Fruit fly (Drosophila melanogaster) whole organism, larva: ENCODE data around the gene vito.

Experiments used
- noc ChIP-seq: fragments of 200-800 bp; sonication (Bioruptor generic); optimal IDR thresholded peaks from 3 replicates; lab custom pipeline; 2019; ENCODE audit warnings: missing biosample characterization, mild to moderate bottlenecking, missing genetic modification characterization, moderate library complexity

vito gene

DNA sequence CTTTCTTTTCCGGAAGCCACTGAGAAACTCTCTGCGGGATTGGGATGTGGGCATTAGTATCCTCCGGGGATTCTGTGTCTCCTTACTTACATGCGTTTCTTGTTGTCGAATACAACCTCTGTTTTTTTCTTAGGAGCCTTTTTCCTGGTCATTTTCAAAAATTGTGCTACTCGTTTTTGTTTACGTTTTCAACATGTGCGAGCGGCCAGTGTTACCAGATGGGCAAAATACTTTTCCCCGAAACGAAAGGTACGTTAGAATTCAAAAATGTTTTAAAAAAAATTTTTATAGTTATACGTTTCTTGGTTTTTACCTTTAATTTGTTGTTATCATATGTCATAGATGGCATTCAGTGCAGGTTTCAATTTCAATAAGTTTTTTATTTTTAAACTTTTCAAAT is at the start of gene vito:
vito (minus strand) TSS at position 220 of the 400 bp plus-strand sequence.
- no peak for TF ChIP-seq noc (tag; lab: Kevin White, UChicago)

DNA sequence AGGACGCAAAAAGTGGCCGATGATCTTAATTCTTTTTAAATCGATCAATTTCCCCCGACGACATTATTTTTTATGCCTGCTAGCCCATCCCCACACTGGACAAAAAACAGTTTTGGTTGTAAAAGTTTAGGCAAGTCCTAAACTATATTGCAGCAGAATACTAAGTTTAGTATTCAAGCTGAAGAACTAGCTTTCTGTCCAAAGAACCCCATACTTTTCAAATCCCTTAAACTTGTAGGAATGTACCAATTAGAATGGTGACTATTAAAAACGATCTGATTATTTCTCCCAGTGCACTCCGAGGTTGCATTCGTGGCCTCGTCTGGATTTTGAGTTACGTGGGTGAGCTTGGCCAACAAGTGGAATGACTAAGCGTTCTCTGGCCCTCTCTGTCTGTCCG is 48.4 kb upstream of the vito start:
- TF ChIP-seq noc (tag; lab: Kevin White, UChicago), result no peak

dm6 chr3L:5823763-5824445 is 46.8 kb upstream of the vito start:
- TF ChIP-seq noc (tag; lab: Kevin White, UChicago), result peak; percentile 46

DNA sequence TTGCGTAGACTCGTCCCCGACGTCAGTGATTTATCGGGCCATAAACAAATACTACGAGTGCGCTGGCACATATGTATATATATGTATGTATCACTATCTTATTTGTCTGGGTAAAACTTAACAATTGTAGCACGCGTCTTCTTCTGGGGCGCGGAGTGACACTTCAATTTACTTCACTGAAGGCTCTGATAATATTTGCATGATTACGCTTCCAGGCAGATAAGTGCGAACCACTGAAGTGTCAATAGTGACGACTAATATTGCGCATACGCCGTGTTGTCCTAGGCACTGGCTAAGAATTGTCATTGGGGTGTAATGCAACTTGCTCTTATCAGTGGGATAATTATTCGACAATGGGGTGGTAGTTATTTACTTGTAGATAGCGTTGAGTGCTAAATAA is 44.4 kb upstream of the vito start:
- TF ChIP-seq noc (tag; lab: Kevin White, UChicago), result no peak

DNA sequence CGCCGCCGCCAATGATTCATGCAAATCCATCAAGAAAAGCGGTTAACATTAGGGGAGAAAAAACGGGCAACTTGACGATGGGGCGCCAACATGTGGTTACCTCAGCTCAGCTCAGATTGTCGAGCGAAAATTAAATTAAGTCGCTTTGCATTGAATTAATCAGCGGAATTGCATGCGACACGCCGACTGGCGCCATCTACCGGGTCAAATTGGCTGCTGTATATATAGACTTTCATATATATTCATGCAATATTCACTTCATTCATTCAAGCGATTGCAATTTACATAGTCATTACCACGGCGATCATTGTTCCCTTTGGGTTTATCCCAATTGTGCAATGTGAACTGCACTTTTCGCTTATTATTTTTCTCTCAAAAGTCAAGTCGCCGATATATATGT is 43.7 kb upstream of the vito start:
- TF ChIP-seq noc (tag; lab: Kevin White, UChicago), result no peak

DNA sequence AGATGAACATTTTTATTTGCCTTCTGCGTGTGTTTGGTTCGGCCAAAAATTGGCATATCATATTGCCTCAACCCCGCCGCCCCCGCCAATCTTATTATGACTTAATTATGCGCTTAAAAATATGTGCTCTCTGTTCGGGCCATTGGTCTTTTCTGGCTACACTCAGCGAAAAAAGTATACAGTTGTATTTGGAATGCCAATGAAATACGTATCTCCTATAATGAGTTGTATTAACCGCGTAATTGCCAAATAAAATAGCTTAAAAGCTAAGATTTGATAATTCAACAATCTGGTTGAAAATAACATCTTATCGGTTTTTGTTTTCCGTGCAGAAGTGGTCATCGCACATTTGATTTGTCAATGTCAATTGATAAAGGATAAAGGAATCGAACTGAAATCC is 42.9 kb upstream of the vito start:
- no peak for TF ChIP-seq noc (tag; lab: Kevin White, UChicago)

dm6 chr3L:5819310-5819709 is 42.2 kb upstream of the vito start:
- TF ChIP-seq noc (tag; lab: Kevin White, UChicago), result peak; percentile 40

- no peak for TF ChIP-seq noc (tag; lab: Kevin White, UChicago)
Observed at dm6 chr3L:5817177-5817576, 40.0 kb upstream of the vito start.

DNA sequence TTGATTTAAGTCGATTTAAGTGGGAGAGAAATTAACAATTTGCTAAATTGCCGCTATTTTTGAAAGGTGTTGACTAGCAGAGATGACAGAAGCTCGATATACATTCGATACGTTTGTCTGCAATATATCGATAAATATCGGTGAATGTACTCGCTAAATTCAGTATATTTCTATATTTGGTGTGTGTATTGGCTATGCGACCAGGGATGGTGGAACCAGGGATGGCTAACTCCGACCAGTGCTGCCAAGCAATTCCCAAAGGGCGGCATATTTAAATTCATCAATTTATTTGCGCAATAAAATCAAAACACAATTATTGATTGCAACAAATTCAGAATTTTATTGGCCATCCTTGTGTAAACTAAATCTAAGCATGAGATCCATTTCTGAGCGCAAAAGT is 35.9 kb upstream of the vito start, which contains the start of gene mad2:
mad2 (minus strand) TSS at position 78 of the 400 bp plus-strand sequence.
- no peak for TF ChIP-seq noc (tag; lab: Kevin White, UChicago)

- peak; percentile 42 for TF ChIP-seq noc (tag; lab: Kevin White, UChicago)
Observed at dm6 chr3L:5810633-5811341, 33.7 kb upstream of the vito start, which contains the start of the genes S6k and kri. TSS of gene S6k (minus strand) at chr3L:5810931. TSS of gene kri (plus strand) at chr3L:5810973.

DNA sequence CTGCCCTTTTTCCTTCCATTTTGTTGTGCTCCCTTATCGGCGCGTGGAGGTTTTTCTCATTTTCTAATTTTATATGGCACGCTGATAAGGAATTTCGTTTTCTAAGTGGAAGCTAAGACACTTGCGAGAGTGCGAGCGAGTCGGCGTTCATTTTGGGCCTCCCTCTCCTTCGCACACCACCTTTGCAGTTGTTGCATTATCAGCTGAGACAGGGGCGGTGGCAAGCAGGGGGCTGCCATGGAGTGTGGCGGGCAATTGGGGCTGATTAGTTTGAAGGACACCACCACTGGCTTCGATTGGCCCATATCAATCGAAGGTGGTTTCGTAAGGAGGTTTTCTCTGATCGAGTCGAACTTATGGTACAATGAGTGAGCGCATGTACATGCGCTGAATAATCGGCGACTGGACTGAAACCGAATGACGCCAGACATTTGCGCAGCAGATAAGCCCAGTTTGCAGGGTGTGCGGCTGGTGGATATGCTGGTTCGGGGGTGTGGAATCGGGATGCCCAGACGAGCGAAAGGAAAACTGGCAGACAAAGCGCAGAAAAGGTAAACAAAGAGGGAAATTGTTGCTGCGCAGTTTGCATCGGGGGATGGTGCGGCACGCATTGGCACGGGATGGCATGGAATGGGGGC is 32.6 kb upstream of the vito start:
- peak; percentile 35 for TF ChIP-seq noc (tag; lab: Kevin White, UChicago)

- no peak for TF ChIP-seq noc (tag; lab: Kevin White, UChicago)
Observed at dm6 chr3L:5809201-5809584, 32.1 kb upstream of the vito start.

- TF ChIP-seq noc (tag; lab: Kevin White, UChicago), result peak; percentile 57
Observed at dm6 chr3L:5808540-5809200, 31.5 kb upstream of the vito start.

DNA sequence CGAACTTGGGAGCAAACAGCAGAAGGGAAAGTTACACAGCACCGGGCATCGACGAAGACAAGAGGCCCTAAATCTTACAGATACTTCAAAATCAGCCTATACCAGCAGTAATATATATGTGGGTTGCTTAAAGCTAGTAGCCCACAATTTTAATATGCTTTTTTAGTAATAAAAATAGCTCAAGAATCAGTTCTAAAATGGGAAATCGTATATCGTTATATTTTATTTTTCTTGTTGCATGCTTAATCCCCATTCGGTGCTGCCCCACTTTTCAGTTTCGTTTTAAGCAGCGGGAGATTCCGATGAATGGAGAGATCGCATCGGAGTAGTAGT is 30.9 kb upstream of the vito start:
- peak; percentile 52 for TF ChIP-seq noc (tag; lab: Kevin White, UChicago)

dm6 chr3L:5807370-5808100 is 30.4 kb upstream of the vito start:
- TF ChIP-seq noc (tag; lab: Kevin White, UChicago), result no peak
